Worm (Caenorhabditis elegans): ENCODE results near the gene K02E2.7.

DNA sequence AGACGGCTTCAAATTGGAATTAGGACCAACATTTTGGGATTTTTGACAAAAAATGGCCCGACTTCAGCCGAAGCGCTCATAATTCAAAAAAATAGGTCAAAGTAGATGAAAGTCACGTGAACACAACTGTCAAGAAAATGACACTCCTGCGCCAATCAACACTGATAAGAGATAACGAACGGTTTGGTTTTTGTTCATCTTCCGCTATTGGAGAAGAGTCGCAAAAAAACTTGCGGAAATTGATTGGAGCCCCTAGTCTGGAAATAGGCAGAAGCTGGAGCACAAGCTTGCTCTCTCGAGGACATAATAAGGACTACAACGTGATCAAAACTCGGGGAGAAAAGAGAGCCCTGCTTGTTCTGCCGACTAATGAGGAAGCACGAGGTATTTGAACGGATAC is 25.4 kb upstream of the K02E2.7 start:
- TF ChIP-seq ceh-13 (GFP tag; optimal IDR thresholded peaks at IDR 0.05) (no peak), pes-1 (GFP tag; IDR thresholded peaks at IDR 0.05) (no peak), B0310.2 (tag; optimal IDR thresholded peaks at IDR 0.05) (no peak), aly-1 (tag; optimal IDR thresholded peaks at IDR 0.05) (no peak), flt-1 (GFP tag; IDR thresholded peaks at IDR 0.05) (no peak), sea-1 (GFP tag; conservative IDR thresholded peaks at IDR 0.05) (no peak), ama-1 (optimal IDR thresholded peaks at IDR 0.05) (no peak)

Measured in whole organism, early embryonic.